Worm (Caenorhabditis elegans) whole organism, L2 larva: Measurements from ENCODE around the gene srw-83.

ENCODE experiments used
- C34F6.9 ChIP-seq: fragments of 150-350 bp; optimal IDR thresholded peaks from 2 replicates; lab custom pipeline; 2014; ENCODE audit warnings: missing biosample characterization, missing genetic modification characterization
- egl-27 ChIP-seq: sonication (generic microtip); optimal IDR thresholded peaks from 3 replicates; lab custom pipeline; 2017; ENCODE audit warnings: missing biosample characterization, missing genetic modification reagents, missing genetic modification characterization
- lin-39 ChIP-seq: fragments of 150-350 bp; optimal IDR thresholded peaks from 2 replicates; lab custom pipeline; 2014; ENCODE audit warnings: missing biosample characterization, missing genetic modification reagents, missing genetic modification characterization
- nhr-77 ChIP-seq: fragments of 150-350 bp; optimal IDR thresholded peaks from 2 replicates; lab custom pipeline; 2014; ENCODE audit warnings: missing biosample characterization, missing genetic modification characterization
- skn-1 ChIP-seq: sonication (generic microtip); optimal IDR thresholded peaks from 2 replicates; lab custom pipeline; 2017; ENCODE audit warnings: missing biosample characterization, missing genetic modification characterization

DNA sequence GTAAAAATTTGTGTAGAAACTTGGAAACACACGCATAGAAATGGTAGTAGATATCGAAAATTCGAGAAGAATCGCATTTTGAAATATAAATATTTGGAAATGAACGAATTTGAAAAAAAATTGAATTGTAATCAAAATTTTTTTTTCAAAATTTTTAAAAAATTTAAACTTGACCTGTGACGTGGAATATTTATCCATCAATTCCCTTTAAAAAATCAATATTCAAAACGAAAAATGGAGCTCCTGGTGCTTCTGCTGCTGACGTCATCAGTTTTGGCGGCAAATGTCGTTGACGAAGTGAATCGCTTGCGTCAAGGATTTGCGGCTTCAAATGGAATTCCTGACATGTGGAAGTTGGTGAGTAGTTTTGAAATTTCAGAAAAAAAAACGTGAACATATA lies 37.3 kb upstream of the srw-83 start, which contains the start of the genes Y51A2B.4 and Y51A2B.5:
- no peak for TF ChIP-seq egl-27
- no peak for TF ChIP-seq C34F6.9 (tag; lab: Kevin White, UChicago)
- no peak for TF ChIP-seq nhr-77
- TF ChIP-seq skn-1 = no peak
- no peak for TF ChIP-seq lin-39 (tag; lab: Kevin White, UChicago)
